Worm (Caenorhabditis elegans): ENCODE measurements around the gene ins-7.

ins-7 gene

ce11 chrIV:9682514-9682913, at the start of gene ins-7:
Gene ins-7 (minus strand): TSS chrIV:9682845.
- TF ChIP-seq W03F9.2 (tag; optimal IDR thresholded peaks at IDR 0.05) = no peak
- TF ChIP-seq dao-5 (tag; optimal IDR thresholded peaks at IDR 0.05) = no peak

ce11 chrIV:9728376-9728775, 45.7 kb upstream of the ins-7 start, which contains the start of gene nhr-100:
Gene nhr-100 (plus strand): TSS chrIV:9728676.
- TF ChIP-seq him-1 (tag; optimal IDR thresholded peaks at IDR 0.05) (no peak), dao-5 (tag; optimal IDR thresholded peaks at IDR 0.05) (no peak), W03F9.2 (tag; optimal IDR thresholded peaks at IDR 0.05) (no peak)

- TF ChIP-seq him-1 (tag; optimal IDR thresholded peaks at IDR 0.05) (no peak), W03F9.2 (tag; optimal IDR thresholded peaks at IDR 0.05) (no peak), dao-5 (tag; optimal IDR thresholded peaks at IDR 0.05) (no peak)
Observed at ce11 chrIV:9727217-9727616, 44.6 kb upstream of the ins-7 start.

ce11 chrIV:9725468-9725985, 42.9 kb upstream of the ins-7 start:
- TF ChIP-seq dao-5 (tag; optimal IDR thresholded peaks at IDR 0.05) (no peak), W03F9.2 (tag; optimal IDR thresholded peaks at IDR 0.05) (no peak), him-1 (tag; optimal IDR thresholded peaks at IDR 0.05) (no peak)

- TF ChIP-seq dao-5 (tag; optimal IDR thresholded peaks at IDR 0.05) = no peak
- no peak for TF ChIP-seq him-1 (tag; optimal IDR thresholded peaks at IDR 0.05)
- no peak for TF ChIP-seq W03F9.2 (tag; optimal IDR thresholded peaks at IDR 0.05)
Observed at ce11 chrIV:9724948-9725347, 42.3 kb upstream of the ins-7 start, which contains the start of the genes nhr-138 and C28D4.18. Gene nhr-138 (plus strand): TSS chrIV:9725251. Gene C28D4.18 (plus strand): TSS chrIV:9725280.

ce11 chrIV:9723185-9723584, 40.5 kb upstream of the ins-7 start:
- TF ChIP-seq him-1 (tag; optimal IDR thresholded peaks at IDR 0.05) (no peak), W03F9.2 (tag; optimal IDR thresholded peaks at IDR 0.05) (no peak), dao-5 (tag; optimal IDR thresholded peaks at IDR 0.05) (no peak)

ce11 chrIV:9718396-9718795, 35.8 kb upstream of the ins-7 start:
- TF ChIP-seq W03F9.2 (tag; optimal IDR thresholded peaks at IDR 0.05) (peak; percentile 25), him-1 (tag; optimal IDR thresholded peaks at IDR 0.05) (no peak)

ce11 chrIV:9717844-9718243, 35.2 kb upstream of the ins-7 start:
- no peak for TF ChIP-seq dao-5 (tag; optimal IDR thresholded peaks at IDR 0.05)
- no peak for TF ChIP-seq W03F9.2 (tag; optimal IDR thresholded peaks at IDR 0.05)
- TF ChIP-seq him-1 (tag; optimal IDR thresholded peaks at IDR 0.05) = no peak

ce11 chrIV:9716490-9716889, 33.8 kb upstream of the ins-7 start:
- TF ChIP-seq W03F9.2 (tag; optimal IDR thresholded peaks at IDR 0.05) (no peak), him-1 (tag; optimal IDR thresholded peaks at IDR 0.05) (no peak), dao-5 (tag; optimal IDR thresholded peaks at IDR 0.05) (no peak)

ce11 chrIV:9714264-9714663, 31.6 kb upstream of the ins-7 start:
- no peak for TF ChIP-seq W03F9.2 (tag; optimal IDR thresholded peaks at IDR 0.05)
- no peak for TF ChIP-seq him-1 (tag; optimal IDR thresholded peaks at IDR 0.05)
- no peak for TF ChIP-seq dao-5 (tag; optimal IDR thresholded peaks at IDR 0.05)

ce11 chrIV:9712782-9713181, 30.1 kb upstream of the ins-7 start, which contains the start of gene K01H12.4:
Gene K01H12.4 (plus strand): TSS chrIV:9713082.
- TF ChIP-seq dao-5 (tag; optimal IDR thresholded peaks at IDR 0.05) (no peak), him-1 (tag; optimal IDR thresholded peaks at IDR 0.05) (no peak), W03F9.2 (tag; optimal IDR thresholded peaks at IDR 0.05) (no peak)

ce11 chrIV:9709887-9710286, 27.2 kb upstream of the ins-7 start, which contains the start of gene nhr-38:
Gene nhr-38 (plus strand): TSS chrIV:9710187.
- TF ChIP-seq W03F9.2 (tag; optimal IDR thresholded peaks at IDR 0.05) (no peak), him-1 (tag; optimal IDR thresholded peaks at IDR 0.05) (no peak), dao-5 (tag; optimal IDR thresholded peaks at IDR 0.05) (no peak)

- no peak for TF ChIP-seq him-1 (tag; optimal IDR thresholded peaks at IDR 0.05)
- TF ChIP-seq W03F9.2 (tag; optimal IDR thresholded peaks at IDR 0.05) = no peak
- no peak for TF ChIP-seq dao-5 (tag; optimal IDR thresholded peaks at IDR 0.05)
Observed at ce11 chrIV:9709205-9709604, 26.6 kb upstream of the ins-7 start, which contains the start of gene ant-1.3. Gene ant-1.3 (minus strand): TSS chrIV:9709305.

ce11 chrIV:9706704-9707197, 24.1 kb upstream of the ins-7 start, which contains the start of the genes dcaf-1 and dph-3:
Gene dcaf-1 (minus strand): TSS chrIV:9706723.
Gene dph-3 (plus strand): TSS chrIV:9707147.
- TF ChIP-seq dao-5 (tag; optimal IDR thresholded peaks at IDR 0.05) (no peak), W03F9.2 (tag; optimal IDR thresholded peaks at IDR 0.05) (peak; percentile 60)

ce11 chrIV:9699062-9699461, 16.4 kb upstream of the ins-7 start:
- TF ChIP-seq W03F9.2 (tag; optimal IDR thresholded peaks at IDR 0.05) = no peak
